Fruit fly (Drosophila melanogaster): ENCODE data around the gene CG33687.

CG33687 gene

DNA sequence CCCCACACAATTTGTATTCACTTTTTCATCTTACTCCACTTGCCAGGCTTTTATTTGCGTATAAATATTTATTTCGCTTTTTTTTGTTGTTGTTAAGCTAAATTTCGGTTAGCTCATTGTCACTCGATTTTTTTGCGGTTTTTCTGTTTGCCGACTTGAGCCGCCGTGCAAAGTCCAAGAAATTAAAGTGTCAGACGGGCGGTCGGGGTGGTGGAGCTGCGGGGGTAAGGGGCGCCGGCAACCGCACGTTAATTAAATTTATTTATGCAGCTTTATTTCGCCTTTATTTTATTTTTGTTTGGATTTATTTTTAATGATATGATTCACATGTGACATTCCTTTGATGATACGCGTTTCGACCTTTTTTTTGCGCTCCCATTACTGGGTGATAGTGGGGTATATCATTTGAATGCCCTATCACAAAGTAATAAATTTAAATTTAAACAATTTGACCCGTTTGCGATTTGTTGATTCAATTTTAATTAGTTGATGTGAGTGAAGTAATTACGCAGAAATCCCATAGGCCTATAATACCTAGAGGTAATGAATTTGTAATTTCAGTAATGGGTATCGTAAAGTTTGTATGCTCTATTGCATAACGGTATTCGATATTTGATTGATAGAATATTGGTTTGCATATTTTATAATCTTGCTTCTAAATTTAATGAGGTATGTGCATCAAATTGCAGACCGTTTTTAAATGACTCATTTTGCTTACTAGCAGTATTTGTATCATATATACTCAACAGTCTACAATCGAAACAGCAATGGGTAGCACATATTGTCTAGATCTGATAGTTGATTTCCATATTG is 32.1 kb upstream of the CG33687 start (continued):
- TF ChIP-seq Sp1 (GFP tag; optimal IDR thresholded peaks at IDR 0.05) (peak; percentile 29), Hnf4 (GFP tag; optimal IDR thresholded peaks at IDR 0.05) (peak; percentile 90), Myc (optimal IDR thresholded peaks at IDR 0.05) (no peak), pan (optimal IDR thresholded peaks at IDR 0.05) (no peak)

dm6 chr3L:16166217-16166997 is 31.3 kb upstream of the CG33687 start:
- TF ChIP-seq Myc (optimal IDR thresholded peaks at IDR 0.05) (no peak), Hnf4 (GFP tag; optimal IDR thresholded peaks at IDR 0.05) (no peak), foxo (GFP tag; optimal IDR thresholded peaks at IDR 0.05) (no peak), fru (GFP tag; optimal IDR thresholded peaks at IDR 0.05) (peak; percentile 5), OdsH (GFP tag; optimal IDR thresholded peaks at IDR 0.05) (peak; percentile 2), dsf (GFP tag; optimal IDR thresholded peaks at IDR 0.05; ENCODE audit: borderline replicate concordance) (no peak), usp (GFP tag; optimal IDR thresholded peaks at IDR 0.05) (no peak), CG9705 (GFP tag; optimal IDR thresholded peaks at IDR 0.05) (no peak), tai (GFP tag; optimal IDR thresholded peaks at IDR 0.05) (no peak), lola (GFP tag; optimal IDR thresholded peaks at IDR 0.05) (no peak), N (GFP tag; optimal IDR thresholded peaks at IDR 0.05) (no peak), Vsx2 (GFP tag; optimal IDR thresholded peaks at IDR 0.05; ENCODE audit: partially characterized antibody) (peak; percentile 2), ey (GFP tag; optimal IDR thresholded peaks at IDR 0.05) (no peak), h (GFP tag; optimal IDR thresholded peaks at IDR 0.05) (peak; percentile 8), Hr78 (GFP tag; optimal IDR thresholded peaks at IDR 0.05) (no peak), Rel (GFP tag; optimal IDR thresholded peaks at IDR 0.05) (no peak), Rel (tag; optimal IDR thresholded peaks at IDR 0.05) (peak; percentile 30), br (GFP tag; optimal IDR thresholded peaks at IDR 0.05) (peak; percentile 29), Hr83 (GFP tag; optimal IDR thresholded peaks at IDR 0.05; ENCODE audit: poor library complexity, severe bottlenecking) (no peak), CG32264 (GFP tag; optimal IDR thresholded peaks at IDR 0.05) (no peak), sage (GFP tag; optimal IDR thresholded peaks at IDR 0.05) (no peak), woc (GFP tag; optimal IDR thresholded peaks at IDR 0.05) (no peak), Sp1 (GFP tag; optimal IDR thresholded peaks at IDR 0.05) (peak; percentile 31)

dm6 chr3L:16166998-16167344 is 30.7 kb upstream of the CG33687 start:
- TF ChIP-seq Abd-B (GFP tag; optimal IDR thresholded peaks at IDR 0.05) (no peak), usp (GFP tag; optimal IDR thresholded peaks at IDR 0.05) (no peak), Hnf4 (GFP tag; optimal IDR thresholded peaks at IDR 0.05) (no peak), dmrt93B (GFP tag; optimal IDR thresholded peaks at IDR 0.05) (no peak), Mio (GFP tag; optimal IDR thresholded peaks at IDR 0.05) (no peak), br (GFP tag; optimal IDR thresholded peaks at IDR 0.05) (no peak), psq (GFP tag; optimal IDR thresholded peaks at IDR 0.05) (no peak), Jra (GFP tag; optimal IDR thresholded peaks at IDR 0.05) (no peak), GATAd (GFP tag; optimal IDR thresholded peaks at IDR 0.05) (no peak), ey (GFP tag; optimal IDR thresholded peaks at IDR 0.05) (no peak), foxo (GFP tag; optimal IDR thresholded peaks at IDR 0.05) (no peak), Sp1 (GFP tag; optimal IDR thresholded peaks at IDR 0.05) (no peak), Dif (GFP tag; optimal IDR thresholded peaks at IDR 0.05; ENCODE audit: partially characterized antibody) (no peak), N (GFP tag; optimal IDR thresholded peaks at IDR 0.05) (no peak), h (GFP tag; optimal IDR thresholded peaks at IDR 0.05) (no peak), Dfd (GFP tag; optimal IDR thresholded peaks at IDR 0.05) (no peak), Rel (GFP tag; optimal IDR thresholded peaks at IDR 0.05) (no peak), Rel (tag; optimal IDR thresholded peaks at IDR 0.05) (no peak), Hr78 (GFP tag; optimal IDR thresholded peaks at IDR 0.05) (no peak), Myc (optimal IDR thresholded peaks at IDR 0.05) (no peak), tai (GFP tag; optimal IDR thresholded peaks at IDR 0.05) (no peak)

DNA sequence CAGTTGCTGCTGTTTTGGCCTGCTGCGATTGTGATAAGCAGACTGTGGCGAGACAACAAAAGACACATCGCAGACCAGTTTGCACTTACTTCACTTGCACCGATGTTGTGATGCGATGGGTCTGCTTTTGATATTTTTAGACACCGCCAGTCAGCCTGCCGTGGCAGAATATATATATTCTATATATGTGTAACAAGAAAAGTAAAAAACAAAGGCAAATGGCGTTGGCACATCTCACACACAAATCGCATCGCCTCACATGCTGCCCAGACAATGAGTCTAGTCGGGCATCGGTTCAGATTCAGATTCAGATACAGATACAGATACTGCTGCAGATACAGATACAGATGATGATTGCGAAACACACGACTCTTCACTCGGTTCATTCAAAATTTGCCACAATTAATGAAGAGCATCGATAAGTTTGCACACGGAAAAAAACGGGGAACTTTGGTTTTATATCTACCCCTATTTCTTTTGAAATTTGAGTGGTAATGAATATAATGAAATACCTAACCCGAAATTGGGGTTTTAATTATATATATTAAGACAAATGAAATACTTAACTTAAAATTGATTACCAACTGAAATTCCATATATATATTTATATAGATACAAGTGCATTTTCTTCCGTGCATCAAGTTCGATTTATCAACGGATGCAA is 29.8 kb upstream of the CG33687 start:
- TF ChIP-seq N (GFP tag; optimal IDR thresholded peaks at IDR 0.05) (no peak), HLH106 (tag; optimal IDR thresholded peaks at IDR 0.05) (peak; percentile 5), Hr78 (GFP tag; optimal IDR thresholded peaks at IDR 0.05) (no peak), usp (GFP tag; optimal IDR thresholded peaks at IDR 0.05) (no peak), sv (GFP tag; optimal IDR thresholded peaks at IDR 0.05) (no peak), psq (GFP tag; optimal IDR thresholded peaks at IDR 0.05) (no peak), fru (GFP tag; optimal IDR thresholded peaks at IDR 0.05) (peak; percentile 4), dl (GFP tag; optimal IDR thresholded peaks at IDR 0.05; ENCODE audit: insufficient read depth in 1 of 2, partially characterized antibody in 2 of 2) (peak in 1 of 2 experiments; percentile 8), Hnf4 (GFP tag; optimal IDR thresholded peaks at IDR 0.05) (peak; percentile 7), tai (GFP tag; optimal IDR thresholded peaks at IDR 0.05) (no peak), Dif (GFP tag; optimal IDR thresholded peaks at IDR 0.05; ENCODE audit: partially characterized antibody) (no peak), Hr83 (GFP tag; optimal IDR thresholded peaks at IDR 0.05; ENCODE audit: poor library complexity, severe bottlenecking) (no peak), Myc (optimal IDR thresholded peaks at IDR 0.05) (no peak), Sp1 (GFP tag; optimal IDR thresholded peaks at IDR 0.05) (peak; percentile 4), br (GFP tag; optimal IDR thresholded peaks at IDR 0.05) (peak; percentile 31), CrebA (GFP tag; optimal IDR thresholded peaks at IDR 0.05; ENCODE audit: borderline replicate concordance) (peak; percentile 33), h (GFP tag; optimal IDR thresholded peaks at IDR 0.05) (no peak), Jra (GFP tag; optimal IDR thresholded peaks at IDR 0.05) (no peak), Dfd (GFP tag; optimal IDR thresholded peaks at IDR 0.05) (no peak), GATAd (GFP tag; optimal IDR thresholded peaks at IDR 0.05) (no peak), Rel (GFP tag; optimal IDR thresholded peaks at IDR 0.05) (no peak), Rel (tag; optimal IDR thresholded peaks at IDR 0.05) (peak; percentile 13), CG9705 (GFP tag; optimal IDR thresholded peaks at IDR 0.05) (no peak), dsf (GFP tag; optimal IDR thresholded peaks at IDR 0.05; ENCODE audit: borderline replicate concordance) (no peak), OdsH (GFP tag; optimal IDR thresholded peaks at IDR 0.05) (peak; percentile 6)
